Fruit fly (Drosophila melanogaster): Measurements from ENCODE around the gene Drak.

The Drak gene

DNA sequence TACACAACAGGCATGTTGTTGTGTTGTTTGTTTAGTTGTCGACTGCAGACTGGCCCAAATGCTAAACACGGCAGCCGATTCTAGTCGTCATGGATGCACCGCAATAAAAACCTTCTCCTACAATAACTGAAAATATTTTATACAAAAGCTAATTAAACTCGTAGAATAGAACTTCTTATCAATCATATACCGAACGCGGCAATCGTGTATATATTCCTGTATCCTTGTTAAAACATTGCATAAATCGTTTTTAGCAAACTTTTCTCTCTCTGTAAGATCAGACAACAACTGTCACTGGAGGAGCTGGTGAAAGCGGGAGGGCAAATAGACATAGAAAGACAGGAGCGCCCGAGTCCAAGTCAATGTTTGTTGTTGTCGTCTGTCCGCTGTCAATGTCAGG lies 55.8 kb downstream of the Drak start (continued):
- TF ChIP-seq Xbp1 (GFP tag; optimal IDR thresholded peaks at IDR 0.05) (peak; percentile 31), ara (GFP tag; IDR thresholded peaks at IDR 0.05) (peak; percentile 36; the same call in 1 of the 2 replicates), CG2120 (GFP tag; optimal IDR thresholded peaks at IDR 0.05) (peak; percentile 16), otp (GFP tag; IDR thresholded peaks at IDR 0.05) (peak; percentile 30; the same call in 1 of the 3 replicates), CG2678 (tag; optimal IDR thresholded peaks at IDR 0.05) (peak; percentile 53), stwl (tag; optimal IDR thresholded peaks at IDR 0.05) (no peak), chn (GFP tag; optimal IDR thresholded peaks at IDR 0.05) (peak; percentile 27), cato (GFP tag; optimal IDR thresholded peaks at IDR 0.05; ENCODE audit: borderline replicate concordance) (peak; percentile 7), Nf-YA (GFP tag; IDR thresholded peaks at IDR 0.05) (no peak), grau (tag; optimal IDR thresholded peaks at IDR 0.05) (peak; percentile 43), Fer1 (GFP tag; optimal IDR thresholded peaks at IDR 0.05) (no peak), seq (GFP tag; IDR thresholded peaks at IDR 0.05) (no peak), CG11695 (GFP tag; IDR thresholded peaks at IDR 0.05) (peak; percentile 51; the same call in 2 of the 3 replicates), knrl (GFP tag; IDR thresholded peaks at IDR 0.05; ENCODE audit: partially characterized antibody) (no peak), CG18262 (tag; optimal IDR thresholded peaks at IDR 0.05) (peak; percentile 69), kni (GFP tag; optimal IDR thresholded peaks at IDR 0.05) (peak; percentile 20), sisA (GFP tag; IDR thresholded peaks at IDR 0.05) (peak; percentile 21; the same call in 1 of the 2 replicates), z (GFP tag; IDR thresholded peaks at IDR 0.05) (no peak), CG12942 (GFP tag; optimal IDR thresholded peaks at IDR 0.05) (no peak), CG17186 (GFP tag; optimal IDR thresholded peaks at IDR 0.05) (no peak), Max (GFP tag; optimal IDR thresholded peaks at IDR 0.05) (peak; percentile 15), HHEX (GFP tag; optimal IDR thresholded peaks at IDR 0.05) (no peak), NC2β (GFP tag; optimal IDR thresholded peaks at IDR 0.05) (peak; percentile 38), CG17912 (GFP tag; optimal IDR thresholded peaks at IDR 0.05) (no peak), Hr78 (GFP tag; optimal IDR thresholded peaks at IDR 0.05) (no peak), ind (GFP tag; optimal IDR thresholded peaks at IDR 0.05) (peak; percentile 18), CG16779 (GFP tag; IDR thresholded peaks at IDR 0.05) (no peak), jumu (GFP tag; optimal IDR thresholded peaks at IDR 0.05) (peak; percentile 57), CkIIα-i1 (GFP tag; IDR thresholded peaks at IDR 0.05) (no peak), CG6791 (GFP tag; IDR thresholded peaks at IDR 0.05; ENCODE audit: partially characterized antibody) (no peak), lmd (GFP tag; IDR thresholded peaks at IDR 0.05) (peak; percentile 8; the same call in 1 of the 2 replicates), CG32532 (GFP tag; IDR thresholded peaks at IDR 0.05) (no peak), schlank (tag; optimal IDR thresholded peaks at IDR 0.05) (no peak), Oli (tag; optimal IDR thresholded peaks at IDR 0.05) (peak; percentile 41), D19A (tag; optimal IDR thresholded peaks at IDR 0.05) (peak; percentile 33), inv (GFP tag; IDR thresholded peaks at IDR 0.05; ENCODE audit: partially characterized antibody) (no peak), CG10321 (GFP tag; IDR thresholded peaks at IDR 0.05) (no peak), CG16813 (GFP tag; IDR thresholded peaks at IDR 0.05; ENCODE audit: partially characterized antibody) (no peak), crp (GFP tag; optimal IDR thresholded peaks at IDR 0.05) (no peak), Hsf (GFP tag; optimal IDR thresholded peaks at IDR 0.05) (peak; percentile 30), gem (tag; optimal IDR thresholded peaks at IDR 0.05) (peak; percentile 71), peb (GFP tag; IDR thresholded peaks at IDR 0.05) (no peak), org-1 (GFP tag; optimal IDR thresholded peaks at IDR 0.05) (peak; percentile 1), CG11560 (tag; IDR thresholded peaks at IDR 0.05) (no peak), CG3838 (GFP tag; optimal IDR thresholded peaks at IDR 0.05) (peak; percentile 43), CG6689 (GFP tag; IDR thresholded peaks at IDR 0.05) (peak; percentile 38; the same call in 1 of the 2 replicates), CG17359 (tag; optimal IDR thresholded peaks at IDR 0.05) (peak; percentile 47), eve (GFP tag; optimal IDR thresholded peaks at IDR 0.05) (peak in 1 of 2 experiments; percentile 14), nau (GFP tag; optimal IDR thresholded peaks at IDR 0.05) (peak; percentile 50), MTF-1 (GFP tag; optimal IDR thresholded peaks at IDR 0.05; ENCODE audit: borderline replicate concordance) (peak; percentile 30)

All from whole organism, embryonic.